Fruit fly (Drosophila melanogaster): ENCODE data around the gene CG13318.

CG13318 gene

DNA sequence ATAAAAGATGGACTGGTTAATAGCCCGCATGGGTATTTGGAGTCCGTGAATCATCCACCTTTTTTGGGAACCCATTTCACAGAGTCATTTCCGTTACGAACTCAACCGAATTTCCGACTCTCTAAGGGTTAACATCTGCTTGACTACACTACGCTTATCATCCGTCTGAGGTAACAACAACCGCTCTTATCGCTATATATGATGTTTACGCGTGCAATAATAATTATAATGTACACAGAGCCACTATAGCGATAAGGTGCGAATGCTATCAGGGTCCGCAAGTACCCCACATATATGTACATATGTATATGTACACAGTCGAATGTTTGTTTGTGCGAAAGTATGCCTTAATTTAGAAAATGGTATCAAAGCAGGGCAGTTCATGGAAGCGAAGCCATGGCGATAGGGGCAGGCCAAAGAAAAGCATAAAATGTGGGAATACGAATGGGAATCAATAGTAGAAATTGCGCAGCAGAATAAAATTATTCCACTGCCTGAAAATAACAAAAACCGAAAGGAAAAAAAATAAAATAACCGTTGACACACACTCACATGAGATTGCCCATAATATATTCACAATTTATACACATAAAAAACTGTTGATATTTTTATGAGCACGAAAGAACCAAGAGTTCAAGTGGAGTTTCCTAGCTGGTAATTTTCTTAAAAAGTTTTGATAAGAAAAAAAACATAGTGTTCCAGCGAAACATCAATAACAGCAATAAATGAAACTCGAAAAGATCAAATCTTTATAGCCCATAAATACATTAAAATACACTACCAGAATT is 38.1 kb upstream of the CG13318 start:
- TF ChIP-seq tna (GFP tag; IDR thresholded peaks at IDR 0.05; ENCODE audit: partially characterized antibody) (no peak), CG12155 (GFP tag; optimal IDR thresholded peaks at IDR 0.05) (no peak), nmo (GFP tag; optimal IDR thresholded peaks at IDR 0.05) (peak; percentile 53), Fer1 (GFP tag; optimal IDR thresholded peaks at IDR 0.05) (peak; percentile 95), btn (GFP tag; optimal IDR thresholded peaks at IDR 0.05) (peak; percentile 80), Aef1 (GFP tag; IDR thresholded peaks at IDR 0.05) (no peak), CG4820 (GFP tag; optimal IDR thresholded peaks at IDR 0.05) (peak; percentile 50), CG14441 (GFP tag; IDR thresholded peaks at IDR 0.05) (peak; percentile 66), esg (GFP tag; conservative IDR thresholded peaks at IDR 0.05) (no peak), Lpt (GFP tag; optimal IDR thresholded peaks at IDR 0.05) (no peak), CG7357 (GFP tag; IDR thresholded peaks at IDR 0.05) (peak; percentile 53; the same call in 2 of the 3 replicates), Usf (GFP tag; optimal IDR thresholded peaks at IDR 0.05) (peak; percentile 22), Abd-B (GFP tag; optimal IDR thresholded peaks at IDR 0.05) (peak; percentile 72), eve (GFP tag; optimal IDR thresholded peaks at IDR 0.05) (no peak), gsb-n (tag; optimal IDR thresholded peaks at IDR 0.05) (peak; percentile 86), Fer3 (tag; optimal IDR thresholded peaks at IDR 0.05) (peak; percentile 82), CG11085 (GFP tag; IDR thresholded peaks at IDR 0.05) (peak; percentile 30; the same call in 1 of the 2 replicates), CG7987 (GFP tag; optimal IDR thresholded peaks at IDR 0.05) (peak; percentile 99), klu (GFP tag; IDR thresholded peaks at IDR 0.05) (peak; percentile 31; the same call in 1 of the 2 replicates), Doc3 (GFP tag; IDR thresholded peaks at IDR 0.05; ENCODE audit: partially characterized antibody) (no peak), Pdp1 (GFP tag; optimal IDR thresholded peaks at IDR 0.05) (peak in 1 of 2 experiments; percentile 95), trh (GFP tag; optimal IDR thresholded peaks at IDR 0.05) (peak; percentile 39), CG13424 (tag; optimal IDR thresholded peaks at IDR 0.05) (peak; percentile 85), CG10431 (GFP tag; optimal IDR thresholded peaks at IDR 0.05) (peak; percentile 91), mam (GFP tag; optimal IDR thresholded peaks at IDR 0.05) (peak; percentile 69), otp (GFP tag; IDR thresholded peaks at IDR 0.05) (peak; percentile 89), CG6689 (GFP tag; IDR thresholded peaks at IDR 0.05) (peak; percentile 55), Antp (GFP tag; optimal IDR thresholded peaks at IDR 0.05) (no peak), CG30403 (GFP tag; optimal IDR thresholded peaks at IDR 0.05) (no peak), Adf1 (GFP tag; IDR thresholded peaks at IDR 0.05) (peak; percentile 59; the same call in 1 of the 2 replicates), CG5180 (GFP tag; optimal IDR thresholded peaks at IDR 0.05) (peak; percentile 91), MTF-1 (GFP tag; optimal IDR thresholded peaks at IDR 0.05; ENCODE audit: borderline replicate concordance) (peak; percentile 97), hth (optimal IDR thresholded peaks at IDR 0.05) (no peak), Hr3 (GFP tag; optimal IDR thresholded peaks at IDR 0.05) (no peak), CG6254 (GFP tag; optimal IDR thresholded peaks at IDR 0.05) (peak; percentile 81), CG11504 (tag; optimal IDR thresholded peaks at IDR 0.05) (no peak), slbo (GFP tag; IDR thresholded peaks at IDR 0.05) (peak; percentile 30; the same call in 1 of the 2 replicates), run (tag; optimal IDR thresholded peaks at IDR 0.05) (peak; percentile 77), sens-2 (GFP tag; IDR thresholded peaks at IDR 0.05) (peak; percentile 52), CG10147 (GFP tag; optimal IDR thresholded peaks at IDR 0.05) (peak; percentile 0), salm (tag; optimal IDR thresholded peaks at IDR 0.05) (peak; percentile 95), BEAF-32 (GFP tag; optimal IDR thresholded peaks at IDR 0.05) (no peak), MESR4 (GFP tag; optimal IDR thresholded peaks at IDR 0.05) (peak; percentile 36), fd64A (GFP tag; optimal IDR thresholded peaks at IDR 0.05) (peak; percentile 97), CG1529 (GFP tag; optimal IDR thresholded peaks at IDR 0.05) (peak; percentile 90), CG4707 (GFP tag; optimal IDR thresholded peaks at IDR 0.05) (peak; percentile 95), org-1 (GFP tag; optimal IDR thresholded peaks at IDR 0.05) (peak; percentile 91), CG11695 (GFP tag; IDR thresholded peaks at IDR 0.05) (peak; percentile 26; the same call in 1 of the 3 replicates), al (GFP tag; IDR thresholded peaks at IDR 0.05) (peak; percentile 65)

Data from whole organism, embryonic.